Worm (Caenorhabditis elegans): Measurements from ENCODE around the gene Y51A2B.2.

DNA sequence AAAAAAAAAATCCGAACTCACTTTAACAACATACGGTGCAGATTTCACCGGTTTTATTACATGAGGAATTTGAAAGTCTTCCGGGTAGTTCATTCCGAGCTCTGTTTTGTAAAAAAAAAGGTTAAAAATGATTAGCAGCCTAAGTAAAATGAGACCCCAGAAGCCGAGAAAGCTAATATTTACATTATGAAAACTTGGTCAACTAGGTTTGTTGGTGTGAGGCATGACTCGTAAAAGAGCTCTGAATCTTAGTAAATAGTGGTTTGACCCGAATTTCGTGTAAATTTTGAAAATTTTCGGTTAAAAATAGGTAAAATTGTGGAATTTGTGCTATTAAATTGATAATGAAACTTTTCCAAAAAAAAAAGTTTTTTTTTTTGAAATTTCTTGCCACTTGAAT is 11.9 kb upstream of the Y51A2B.2 start, which contains the start of gene C08E8.1:
- TF ChIP-seq dao-5 (tag; optimal IDR thresholded peaks at IDR 0.05) (no peak), him-1 (tag; optimal IDR thresholded peaks at IDR 0.05) (no peak)
